Worm (Caenorhabditis elegans) whole organism, L2 larva: ENCODE measurements around the gene ZK1307.8.

Experiments
- C34F6.9 ChIP-seq: fragments of 150-350 bp; optimal IDR thresholded peaks from 2 replicates; lab custom pipeline; 2014; ENCODE audit warnings: missing biosample characterization, missing genetic modification characterization
- R02D3.7 ChIP-seq: fragments of 150-350 bp; optimal IDR thresholded peaks from 2 replicates; lab custom pipeline; 2014; ENCODE audit warnings: missing biosample characterization, missing genetic modification characterization
- Y55F3AM.14 ChIP-seq: fragments of 200-800 bp; sonication (Bioruptor generic); optimal IDR thresholded peaks from 2 replicates; lab custom pipeline; 2018; ENCODE audit warnings: mild to moderate bottlenecking, missing genetic modification characterization, missing compliant biosample characterization
- ZK546.5 ChIP-seq: sonication (generic microtip); optimal IDR thresholded peaks from 2 replicates; lab custom pipeline; 2017; ENCODE audit warnings: missing biosample characterization, missing genetic modification characterization
- ama-1 ChIP-seq: fragments of 150-350 bp; optimal IDR thresholded peaks from 2 replicates; lab custom pipeline; 2018; ENCODE audit warnings: inconsistent platforms
- ceh-82 ChIP-seq: fragments of 150-350 bp; optimal IDR thresholded peaks from 2 replicates; lab custom pipeline; 2014; ENCODE audit warnings: missing biosample characterization, missing genetic modification characterization
- crh-2 ChIP-seq: sonication (generic microtip); optimal IDR thresholded peaks from 2 replicates; lab custom pipeline; 2017; ENCODE audit warnings: missing biosample characterization, missing genetic modification characterization
- dmd-4 ChIP-seq: sonication (generic microtip); optimal IDR thresholded peaks from 2 replicates; lab custom pipeline; 2017; ENCODE audit warnings: missing biosample characterization, missing genetic modification characterization
- egl-27 ChIP-seq: sonication (generic microtip); optimal IDR thresholded peaks from 3 replicates; lab custom pipeline; 2017; ENCODE audit warnings: missing biosample characterization, missing genetic modification reagents, missing genetic modification characterization
- elt-1 ChIP-seq: fragments of 150-350 bp; optimal IDR thresholded peaks from 2 replicates; lab custom pipeline; 2014; ENCODE audit warnings: missing biosample characterization, missing genetic modification characterization
- fos-1 ChIP-seq: fragments of 150-350 bp; optimal IDR thresholded peaks from 2 replicates; lab custom pipeline; 2014; ENCODE audit warnings: missing biosample characterization, missing genetic modification characterization
- gmeb-1 ChIP-seq: fragments of 150-350 bp; optimal IDR thresholded peaks from 2 replicates; lab custom pipeline; 2014; ENCODE audit warnings: missing biosample characterization, missing genetic modification characterization
- lin-13 ChIP-seq: fragments of 150-350 bp; optimal IDR thresholded peaks from 2 replicates; lab custom pipeline; 2014; ENCODE audit warnings: missing biosample characterization, missing genetic modification reagents, missing genetic modification characterization
- lin-39 ChIP-seq: fragments of 150-350 bp; optimal IDR thresholded peaks from 2 replicates; lab custom pipeline; 2014; ENCODE audit warnings: missing biosample characterization, missing genetic modification reagents, missing genetic modification characterization
- lsy-2 ChIP-seq, 2 experiments: fragments of 150-350 bp in 1 of 2; sonication (generic microtip) in 1 of 2; optimal IDR thresholded peaks; 2 replicates each; lab custom pipeline; 2014 to 2017; ENCODE audit warnings: missing biosample characterization in 2 of 2, missing genetic modification characterization in 2 of 2
- mab-5 ChIP-seq: fragments of 150-350 bp; optimal IDR thresholded peaks from 2 replicates; lab custom pipeline; 2014; ENCODE audit warnings: missing biosample characterization, missing genetic modification characterization
- mdl-1 ChIP-seq, 2 experiments: fragments of 150-350 bp in 1 of 2; sonication (generic microtip) in 1 of 2; optimal IDR thresholded peaks; 2 replicates each; lab custom pipeline; 2017; ENCODE audit warnings: missing biosample characterization in 2 of 2, missing genetic modification characterization in 2 of 2
- nhr-11 ChIP-seq: fragments of 150-350 bp; optimal IDR thresholded peaks from 2 replicates; lab custom pipeline; 2014; ENCODE audit warnings: missing biosample characterization, missing genetic modification characterization
- nhr-12 ChIP-seq: fragments of 150-350 bp; optimal IDR thresholded peaks from 2 replicates; lab custom pipeline; 2014; ENCODE audit warnings: missing biosample characterization, missing genetic modification characterization
- nhr-23 ChIP-seq: fragments of 150-350 bp; optimal IDR thresholded peaks from 2 replicates; lab custom pipeline; 2014; ENCODE audit warnings: missing biosample characterization, missing genetic modification reagents, missing genetic modification characterization
- nhr-237 ChIP-seq: fragments of 150-350 bp; optimal IDR thresholded peaks from 2 replicates; lab custom pipeline; 2014; ENCODE audit warnings: missing biosample characterization, missing genetic modification characterization
- nhr-25 ChIP-seq: fragments of 150-350 bp; sonication (generic microtip); optimal IDR thresholded peaks from 3 replicates; lab custom pipeline; 2014; ENCODE audit warnings: missing biosample characterization, missing genetic modification characterization
- peb-1 ChIP-seq: fragments of 150-350 bp; optimal IDR thresholded peaks from 2 replicates; lab custom pipeline; 2014; ENCODE audit warnings: missing biosample characterization, missing genetic modification characterization
- sem-4 ChIP-seq: fragments of 150-350 bp; optimal IDR thresholded peaks from 2 replicates; lab custom pipeline; 2014; ENCODE audit warnings: missing biosample characterization, missing genetic modification reagents, missing genetic modification characterization
- skn-1 ChIP-seq: sonication (generic microtip); optimal IDR thresholded peaks from 2 replicates; lab custom pipeline; 2017; ENCODE audit warnings: missing biosample characterization, missing genetic modification characterization
- sma-3 ChIP-seq: sonication (generic microtip); optimal IDR thresholded peaks from 2 replicates; lab custom pipeline; 2016; ENCODE audit warnings: missing genetic modification reagents, missing genetic modification characterization, missing compliant biosample characterization
- sma-9 ChIP-seq, 2 experiments: fragments of 150-350 bp in 1 of 2; sonication (generic microtip) in 1 of 2; optimal IDR thresholded peaks; 2 replicates each; lab custom pipeline; 2014 to 2016; ENCODE audit warnings: missing genetic modification characterization in 2 of 2, mild to moderate bottlenecking in 1 of 2, missing biosample characterization in 1 of 2, missing compliant biosample characterization in 1 of 2, missing genetic modification reagents in 1 of 2, moderate library complexity in 1 of 2
- snpc-4 ChIP-seq: fragments of 150-350 bp; optimal IDR thresholded peaks from 2 replicates; lab custom pipeline; 2014; ENCODE audit warnings: missing biosample characterization, missing genetic modification characterization
- unc-55 ChIP-seq: fragments of 150-350 bp; sonication (generic microtip); optimal IDR thresholded peaks from 3 replicates; lab custom pipeline; 2014; ENCODE audit warnings: missing biosample characterization, missing genetic modification reagents, missing genetic modification characterization
- ztf-1 ChIP-seq: fragments of 200-800 bp; sonication (Bioruptor generic); conservative IDR thresholded peaks from 2 replicates; pipeline ENCODE4 v1.3.6; 2022; ENCODE audit warnings: missing genetic modification characterization, missing compliant biosample characterization
- ztf-11 ChIP-seq: sonication (generic microtip); optimal IDR thresholded peaks from 2 replicates; lab custom pipeline; 2017; ENCODE audit warnings: missing biosample characterization, missing genetic modification characterization
- ztf-4 ChIP-seq: fragments of 150-350 bp; optimal IDR thresholded peaks from 2 replicates; lab custom pipeline; 2014; ENCODE audit warnings: missing biosample characterization, missing genetic modification characterization

Gene ZK1307.8

DNA sequence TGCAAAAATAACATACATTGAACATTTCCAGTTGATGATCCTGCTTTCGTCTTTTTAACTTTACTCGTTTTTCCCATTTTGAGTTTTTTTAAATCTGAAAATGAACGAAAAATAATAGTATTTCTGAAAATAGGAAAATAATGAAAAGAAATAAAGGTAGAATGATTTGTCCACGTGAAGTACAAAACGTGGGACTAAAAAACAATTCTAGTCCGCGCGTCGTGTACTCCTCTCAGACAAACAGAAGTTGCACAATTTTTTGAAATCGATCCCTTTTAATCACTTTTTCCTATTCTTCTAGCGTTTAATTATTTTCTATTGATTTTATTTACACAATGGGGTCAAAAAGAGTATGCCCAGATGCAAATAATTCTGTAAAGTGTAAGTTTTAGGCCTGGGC is 33.3 kb upstream of the ZK1307.8 start, which contains the start of the genes E02H1.1 and tag-124 (continued):
- TF ChIP-seq nhr-25 (tag; lab: Kevin White, UChicago) = peak; percentile 77
- peak; percentile 72 for TF ChIP-seq crh-2
- no peak for TF ChIP-seq R02D3.7 (tag; lab: Kevin White, UChicago)
- no peak for TF ChIP-seq nhr-12 (tag; lab: Kevin White, UChicago)
- TF ChIP-seq ztf-1 = no peak

DNA sequence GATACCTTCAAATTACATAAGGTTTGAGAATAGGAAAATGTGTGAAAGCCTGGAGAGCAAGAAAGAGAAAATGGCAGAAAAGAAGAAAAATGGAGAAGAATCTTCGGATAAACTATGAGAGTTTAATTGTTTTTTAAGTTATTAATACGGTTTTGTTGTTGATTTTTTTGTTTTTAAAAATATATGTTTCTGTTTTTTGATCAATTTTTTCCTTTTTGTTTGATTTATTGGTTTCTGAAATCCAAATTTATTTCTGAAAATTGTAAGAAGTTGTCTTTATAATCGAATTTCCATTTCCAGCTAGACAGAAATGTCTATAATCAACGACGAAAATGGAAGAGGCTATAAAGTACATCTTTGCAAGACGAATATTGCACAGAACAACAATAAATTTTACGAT is 31.7 kb upstream of the ZK1307.8 start, which contains the start of gene parp-2:
Gene parp-2, plus strand, starts transcription at position 301 of the 400 bp plus-strand sequence.
- no peak for TF ChIP-seq ztf-4 (tag; lab: Kevin White, UChicago)
- no peak for TF ChIP-seq mab-5 (tag; lab: Kevin White, UChicago)
- TF ChIP-seq ZK546.5 (tag; lab: Kevin White, UChicago) = no peak

DNA sequence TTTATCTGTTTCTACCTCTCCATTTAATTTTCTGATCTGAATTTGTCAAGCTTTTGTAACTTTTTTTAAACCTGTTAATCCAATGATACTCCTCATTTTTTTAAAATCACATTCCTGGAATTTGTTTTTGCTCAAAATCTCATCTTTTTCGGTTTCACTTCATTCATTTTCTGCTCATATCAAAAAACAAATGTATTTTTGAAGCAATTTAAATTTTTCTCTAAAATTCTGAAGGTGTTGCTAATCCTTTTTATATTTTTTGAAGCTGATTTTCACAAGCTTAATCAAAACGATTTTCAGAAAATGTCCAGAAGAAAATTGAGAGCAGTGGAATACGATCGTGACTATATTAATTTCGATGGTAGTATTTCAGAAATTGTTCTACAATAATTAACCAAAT is 29.5 kb upstream of the ZK1307.8 start, which contains the start of gene E02H1.5:
Gene E02H1.5, plus strand, starts transcription at position 301 of the 400 bp plus-strand sequence.
- TF ChIP-seq mdl-1 (tag; optimal IDR thresholded peaks at IDR 0.05; lab: Kevin White, UChicago) (no peak), sma-3 (GFP tag; lab: Kevin White, UChicago) (no peak), sma-9 (GFP tag; optimal IDR thresholded peaks at IDR 0.05; lab: Kevin White, UChicago) (no peak), sma-9 (tag; optimal IDR thresholded peaks at IDR 0.05; lab: Kevin White, UChicago) (no peak), ceh-82 (tag; lab: Kevin White, UChicago) (no peak), fos-1 (tag; lab: Kevin White, UChicago) (no peak), C34F6.9 (tag; lab: Kevin White, UChicago) (no peak), mab-5 (tag; lab: Kevin White, UChicago) (no peak), elt-1 (no peak), unc-55 (GFP tag; lab: Kevin White, UChicago) (no peak), lin-13 (GFP tag; lab: Kevin White, UChicago) (no peak), Y55F3AM.14 (GFP tag; lab: Kevin White, UChicago) (no peak), snpc-4 (tag; lab: Kevin White, UChicago) (no peak), skn-1 (no peak), ztf-11 (tag; lab: Kevin White, UChicago) (no peak), nhr-23 (no peak), gmeb-1 (tag; lab: Kevin White, UChicago) (no peak), peb-1 (tag; lab: Kevin White, UChicago) (no peak)

DNA sequence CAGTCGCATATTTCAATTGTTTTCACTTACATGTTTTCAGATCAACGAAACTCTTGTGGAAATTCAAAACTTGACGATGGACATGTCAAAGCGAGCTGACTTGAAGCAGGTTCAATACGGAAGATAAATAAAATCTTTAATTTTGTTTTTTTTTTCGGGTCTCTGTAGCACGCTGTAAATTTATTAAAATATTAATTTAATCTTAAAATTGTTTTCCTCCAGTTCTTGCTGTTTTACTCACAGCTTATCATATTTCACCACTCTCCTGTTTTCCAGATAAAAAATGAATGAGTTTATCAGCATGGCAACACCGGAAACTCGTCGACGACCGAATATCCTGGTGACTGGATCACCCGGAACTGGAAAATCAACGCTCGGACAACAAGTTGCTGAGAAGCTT is 28.0 kb upstream of the ZK1307.8 start, which contains the start of gene E02H1.6:
Gene E02H1.6, plus strand, starts transcription at position 301 of the 400 bp plus-strand sequence.
- TF ChIP-seq nhr-11 = no peak
- no peak for TF ChIP-seq peb-1 (tag; lab: Kevin White, UChicago)
- no peak for TF ChIP-seq nhr-12 (tag; lab: Kevin White, UChicago)
- no peak for TF ChIP-seq Y55F3AM.14 (GFP tag; lab: Kevin White, UChicago)
- no peak for TF ChIP-seq lsy-2 (tag; optimal IDR thresholded peaks at IDR 0.05; lab: Kevin White, UChicago)
- TF ChIP-seq ztf-11 (tag; lab: Kevin White, UChicago) = no peak
- no peak for TF ChIP-seq dmd-4 (tag; lab: Kevin White, UChicago)
- no peak for TF ChIP-seq egl-27
- TF ChIP-seq, all 48 proteins: peak for 0

DNA sequence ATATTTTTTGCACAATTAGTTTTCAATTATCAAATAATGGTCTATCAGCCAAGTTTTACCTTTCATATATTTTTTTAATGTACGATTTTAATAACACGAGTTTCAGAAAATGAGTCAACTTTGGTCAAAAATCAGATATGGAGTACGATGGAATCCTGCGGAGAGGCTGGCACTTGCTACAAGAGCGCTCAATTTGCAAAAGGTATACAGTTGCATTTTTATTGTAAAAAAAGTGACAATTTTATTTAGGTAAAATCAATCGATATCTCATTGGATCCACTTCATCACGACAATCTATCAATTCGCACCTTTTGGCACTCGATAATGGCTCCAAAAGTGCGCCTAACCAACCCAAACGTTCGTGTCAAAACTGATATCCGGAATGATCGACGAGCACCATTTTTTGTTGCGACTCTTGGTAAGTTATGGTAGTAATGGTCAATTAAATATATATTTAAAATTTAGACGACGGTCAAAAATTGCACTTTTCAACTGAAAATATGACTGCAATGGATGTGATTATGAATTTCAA is 26.8 kb upstream of the ZK1307.8 start, which contains the start of gene mrpl-53:
Gene mrpl-53, plus strand, starts transcription at position 107 of the 532 bp plus-strand sequence.
- TF ChIP-seq mab-5 (tag; lab: Kevin White, UChicago) (no peak), skn-1 (no peak), nhr-237 (tag; lab: Kevin White, UChicago) (no peak), nhr-25 (tag; lab: Kevin White, UChicago) (peak; percentile 30), Y55F3AM.14 (GFP tag; lab: Kevin White, UChicago) (peak; percentile 37), sma-3 (GFP tag; lab: Kevin White, UChicago) (peak; percentile 30), sma-9 (GFP tag; optimal IDR thresholded peaks at IDR 0.05; lab: Kevin White, UChicago) (peak; percentile 5), sma-9 (tag; optimal IDR thresholded peaks at IDR 0.05; lab: Kevin White, UChicago) (no peak), ama-1 (lab: Kevin White, UChicago) (peak; percentile 5), lin-39 (tag; lab: Kevin White, UChicago) (no peak), sem-4 (tag; lab: Kevin White, UChicago) (no peak)
